Worm (Caenorhabditis elegans): ENCODE data around the gene F16B3.2.

The F16B3.2 gene

DNA sequence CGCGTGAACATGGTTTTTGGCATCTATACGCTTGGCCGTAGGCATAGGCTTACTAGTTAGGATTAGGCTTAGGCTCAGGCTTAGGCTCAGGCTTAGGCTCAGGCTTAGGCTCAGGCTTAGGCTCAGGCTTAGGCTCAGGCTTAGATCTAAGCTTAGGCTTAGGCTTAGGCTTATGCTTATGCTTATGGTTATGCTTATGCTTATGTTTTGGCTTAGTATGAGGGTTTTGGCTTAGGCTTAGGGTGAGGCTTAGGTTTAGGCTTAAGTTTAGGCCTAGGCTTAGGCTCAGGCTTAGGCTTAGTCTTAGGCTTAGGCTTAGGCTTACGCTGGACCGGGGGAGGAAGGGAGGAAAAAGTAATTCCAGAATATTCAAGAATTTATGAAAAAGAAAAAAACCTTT is 9.1 kb upstream of the F16B3.2 start:
- TF ChIP-seq ceh-100 (GFP tag; IDR thresholded peaks at IDR 0.05) = no peak
- no peak for TF ChIP-seq pbrm-1 (GFP tag; IDR thresholded peaks at IDR 0.05)
- TF ChIP-seq unc-62 (GFP tag; optimal IDR thresholded peaks at IDR 0.05) = no peak
- no peak for TF ChIP-seq ztf-6 (GFP tag; IDR thresholded peaks at IDR 0.05)
- TF ChIP-seq T26A5.8 (tag; optimal IDR thresholded peaks at IDR 0.05) = no peak

DNA sequence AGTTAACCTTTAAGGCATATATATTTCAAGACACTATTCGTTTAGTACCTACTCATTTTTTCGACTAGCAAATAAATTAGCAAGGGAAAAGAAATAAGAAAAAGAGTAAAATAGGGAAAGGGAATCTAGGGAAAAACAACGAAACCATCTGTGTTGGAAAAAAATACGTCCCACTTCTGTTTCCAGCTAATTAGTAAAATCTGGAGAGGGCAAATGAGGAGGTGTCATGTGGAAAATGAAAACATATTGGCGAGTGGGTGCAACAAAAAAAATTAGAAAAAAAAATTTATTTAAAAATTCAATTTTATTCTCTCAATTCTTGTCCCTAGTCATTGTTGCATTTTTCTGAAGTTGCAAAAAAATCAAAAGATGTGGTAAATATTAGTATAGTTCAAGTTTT is 7.2 kb upstream of the F16B3.2 start:
- TF ChIP-seq ztf-3 (GFP tag; optimal IDR thresholded peaks at IDR 0.05) = no peak
- no peak for TF ChIP-seq chd-7 (tag; optimal IDR thresholded peaks at IDR 0.05)
- no peak for TF ChIP-seq B0261.1 (tag; optimal IDR thresholded peaks at IDR 0.05)
- no peak for TF ChIP-seq hsf-1 (GFP tag; IDR thresholded peaks at IDR 0.05)
- no peak for TF ChIP-seq ztf-18 (tag; optimal IDR thresholded peaks at IDR 0.05)
- TF ChIP-seq repo-1 (tag; optimal IDR thresholded peaks at IDR 0.05) = no peak
- TF ChIP-seq him-1 (tag; optimal IDR thresholded peaks at IDR 0.05) = no peak
- TF ChIP-seq rcor-1 (GFP tag; IDR thresholded peaks at IDR 0.05) = no peak
- no peak for TF ChIP-seq T07F8.4 (tag; optimal IDR thresholded peaks at IDR 0.05)
- no peak for TF ChIP-seq ets-4 (GFP tag; optimal IDR thresholded peaks at IDR 0.05)
- no peak for TF ChIP-seq C06A6.2 (GFP tag; conservative IDR thresholded peaks at IDR 0.05)
- no peak for TF ChIP-seq nhr-90 (tag; optimal IDR thresholded peaks at IDR 0.05)
- TF ChIP-seq dpl-1 (GFP tag; optimal IDR thresholded peaks at IDR 0.05) = no peak
- no peak for TF ChIP-seq mcd-1 (GFP tag; IDR thresholded peaks at IDR 0.05)
- TF ChIP-seq attf-5 (GFP tag; optimal IDR thresholded peaks at IDR 0.05) = no peak
- TF ChIP-seq rpc-1 (optimal IDR thresholded peaks at IDR 0.05) = no peak
- TF ChIP-seq rpc-1 (tag; optimal IDR thresholded peaks at IDR 0.05) = no peak
- no peak for TF ChIP-seq ekl-4 (GFP tag; IDR thresholded peaks at IDR 0.05)

DNA sequence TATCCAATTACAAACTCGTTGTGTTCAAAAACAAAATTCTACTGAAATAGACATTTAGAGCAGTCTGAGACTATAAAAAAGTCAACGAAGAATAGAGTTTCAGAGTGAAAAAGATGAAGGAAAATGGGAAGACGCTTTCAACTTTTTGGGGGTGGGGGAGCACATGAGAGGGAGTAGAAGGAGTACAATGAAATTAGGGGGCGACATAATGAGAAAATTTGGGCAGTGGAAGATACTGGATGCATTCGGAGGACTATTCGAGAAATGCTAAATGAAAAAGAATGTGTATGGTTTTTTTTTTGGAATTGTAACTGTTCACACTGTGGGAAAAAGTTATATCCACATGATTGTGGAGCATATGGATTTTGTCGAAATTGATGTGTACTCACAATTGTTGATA is 1.6 kb upstream of the F16B3.2 start:
- TF ChIP-seq F57C9.4 (tag; optimal IDR thresholded peaks at IDR 0.05) = no peak
- no peak for TF ChIP-seq egrh-3 (GFP tag; IDR thresholded peaks at IDR 0.05)
- no peak for TF ChIP-seq nhr-27 (tag; optimal IDR thresholded peaks at IDR 0.05)
- no peak for TF ChIP-seq aptf-2 (GFP tag; conservative IDR thresholded peaks at IDR 0.05)
- no peak for TF ChIP-seq lag-1 (GFP tag; IDR thresholded peaks at IDR 0.05)
- TF ChIP-seq hsf-1 (GFP tag; IDR thresholded peaks at IDR 0.05) = no peak
- TF ChIP-seq madf-8 (GFP tag; conservative IDR thresholded peaks at IDR 0.05) = no peak

DNA sequence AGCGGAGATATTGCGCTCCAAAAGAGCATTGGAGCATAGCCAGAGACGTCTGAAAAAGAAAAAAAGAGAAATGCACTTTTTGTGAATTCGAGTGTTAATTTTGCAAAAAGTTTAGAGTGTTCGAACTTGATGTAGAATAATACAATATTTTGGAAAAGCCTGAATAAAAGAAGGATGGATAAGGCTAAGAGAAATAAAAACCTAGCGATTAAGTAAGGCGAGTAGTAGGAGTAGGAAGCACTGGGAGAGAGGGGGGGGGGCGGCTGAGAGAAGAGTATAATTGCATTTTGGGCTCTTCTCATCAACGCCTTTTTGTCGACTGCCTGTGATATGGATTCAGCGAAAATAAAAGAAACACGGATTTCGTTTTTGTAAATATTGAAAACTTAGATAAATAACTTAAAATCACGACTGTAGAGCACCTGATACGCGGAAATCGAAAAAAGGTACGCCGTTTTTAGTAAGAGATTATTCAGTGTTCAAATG is 3.0 kb downstream of the F16B3.2 start, which contains the start of gene F16B3.3:
Gene F16B3.3, minus strand, starts transcription at position 51 of the 486 bp plus-strand sequence.
- TF ChIP-seq K12H6.12 (tag; optimal IDR thresholded peaks at IDR 0.05) (no peak), nhr-80 (tag; optimal IDR thresholded peaks at IDR 0.05) (no peak), tlf-1 (GFP tag; optimal IDR thresholded peaks at IDR 0.05) (no peak), ztf-18 (tag; optimal IDR thresholded peaks at IDR 0.05) (no peak), ztf-25 (GFP tag; IDR thresholded peaks at IDR 0.05) (no peak), egl-44 (GFP tag; IDR thresholded peaks at IDR 0.05) (no peak), tbp1 (GFP tag; optimal IDR thresholded peaks at IDR 0.05) (no peak), F57C9.4 (tag; optimal IDR thresholded peaks at IDR 0.05) (no peak), madf-10 (tag; optimal IDR thresholded peaks at IDR 0.05) (no peak), Y95B8A.8 (GFP tag; IDR thresholded peaks at IDR 0.05) (no peak), mxl-1 (tag; optimal IDR thresholded peaks at IDR 0.05) (no peak), rec-8 (tag; optimal IDR thresholded peaks at IDR 0.05) (no peak), madf-6 (GFP tag; IDR thresholded peaks at IDR 0.05) (no peak), Y67H2A.10 (GFP tag; conservative IDR thresholded peaks at IDR 0.05) (no peak), lin-54 (GFP tag; optimal IDR thresholded peaks at IDR 0.05) (no peak), cebp-1 (GFP tag; IDR thresholded peaks at IDR 0.05) (no peak), cebp-1 (tag; optimal IDR thresholded peaks at IDR 0.05) (no peak), ztf-3 (GFP tag; optimal IDR thresholded peaks at IDR 0.05) (no peak)

Measured in whole organism, young adult.